Fruit fly (Drosophila melanogaster): Measurements from ENCODE around the gene Rpt6R.

dm6 chr3R:30561207-30561606, 22.3 kb downstream of the Rpt6R start:
- TF ChIP-seq CTCF (optimal IDR thresholded peaks at IDR 0.05) (no peak), CG8478 (optimal IDR thresholded peaks at IDR 0.05) (no peak)

Measured in S2 (cell line).